Worm (Caenorhabditis elegans) whole organism, L1 larva: ENCODE measurements around the gene F53B3.6.

ENCODE experiments used
- C34B4.2 ChIP-seq: sonication (generic microtip); optimal IDR thresholded peaks from 2 replicates; lab custom pipeline; 2017; ENCODE audit warnings: mild to moderate bottlenecking, missing genetic modification characterization, missing compliant biosample characterization
- alr-1 ChIP-seq: fragments of 200-800 bp; sonication (Bioruptor generic); optimal IDR thresholded peaks from 2 replicates; lab custom pipeline; 2018; ENCODE audit warnings: borderline replicate concordance, mild to moderate bottlenecking, missing genetic modification characterization, missing compliant biosample characterization
- aly-2 ChIP-seq: fragments of 150-350 bp; optimal IDR thresholded peaks from 2 replicates; lab custom pipeline; 2014; ENCODE audit warnings: missing biosample characterization, missing genetic modification characterization
- ama-1 ChIP-seq: fragments of 150-350 bp; optimal IDR thresholded peaks from 2 replicates; lab custom pipeline; 2014
- blmp-1 ChIP-seq: fragments of 150-350 bp; optimal IDR thresholded peaks from 2 replicates; lab custom pipeline; 2014; ENCODE audit warnings: missing biosample characterization, missing genetic modification characterization
- ceh-8 ChIP-seq: fragments of 200-800 bp; sonication (Bioruptor generic); optimal IDR thresholded peaks from 2 replicates; lab custom pipeline; 2018; ENCODE audit warnings: mild to moderate bottlenecking, missing genetic modification characterization, moderate library complexity, missing compliant biosample characterization
- ceh-88 ChIP-seq: fragments of 200-800 bp; sonication (Bioruptor generic); IDR thresholded peaks from 2 replicates; pipeline ENCODE4 v1.3.6; 2022; ENCODE audit warnings: missing genetic modification characterization, missing compliant biosample characterization
- ceh-90 ChIP-seq: sonication (generic microtip); optimal IDR thresholded peaks from 2 replicates; lab custom pipeline; 2016; ENCODE audit warnings: missing genetic modification characterization, missing compliant biosample characterization
- ces-1 ChIP-seq: fragments of 150-350 bp; optimal IDR thresholded peaks from 2 replicates; lab custom pipeline; 2014; ENCODE audit warnings: missing biosample characterization, missing genetic modification reagents, missing genetic modification characterization
- dpl-1 ChIP-seq, 3 experiments: fragments of 150-350 bp in 2 of 3; sonication (generic microtip) in 1 of 3; optimal IDR thresholded peaks; 2 replicates each; lab custom pipeline; 2014 to 2017; ENCODE audit warnings: missing biosample characterization in 3 of 3, missing genetic modification characterization in 3 of 3, missing genetic modification reagents in 3 of 3
- dsc-1 ChIP-seq: sonication (generic microtip); optimal IDR thresholded peaks from 2 replicates; lab custom pipeline; 2016; ENCODE audit warnings: mild to moderate bottlenecking, missing genetic modification characterization, missing compliant biosample characterization
- efl-1 ChIP-seq, 4 experiments: fragments of 150-350 bp; optimal IDR thresholded peaks in 3 of 4; peaks in 1 of 4; 1 replicate in 1 of 4; 2 replicates in 3 of 4; lab custom pipeline; 2014; ENCODE audit warnings: missing biosample characterization in 2 of 4, missing genetic modification characterization in 2 of 4, missing genetic modification reagents in 2 of 4
- efl-3 ChIP-seq: fragments of 200-800 bp; sonication (Bioruptor generic); optimal IDR thresholded peaks from 2 replicates; lab custom pipeline; 2018; ENCODE audit warnings: mild to moderate bottlenecking, missing genetic modification characterization, missing compliant biosample characterization
- fkh-10 ChIP-seq: sonication (generic microtip); optimal IDR thresholded peaks from 2 replicates; lab custom pipeline; 2017; ENCODE audit warnings: missing biosample characterization, missing genetic modification reagents, missing genetic modification characterization
- grh-1 ChIP-seq: fragments of 200-800 bp; sonication (Bioruptor generic); IDR thresholded peaks from 2 replicates; pipeline ENCODE4 v1.3.6; 2022; ENCODE audit warnings: missing genetic modification reagents, missing genetic modification characterization, missing compliant biosample characterization
- hlh-17 ChIP-seq: fragments of 200-800 bp; sonication (Bioruptor generic); optimal IDR thresholded peaks from 2 replicates; lab custom pipeline; 2018; ENCODE audit warnings: missing genetic modification characterization, mild to moderate bottlenecking, missing compliant biosample characterization, moderate library complexity, borderline replicate concordance
- hlh-4 ChIP-seq: sonication (generic microtip); optimal IDR thresholded peaks from 2 replicates; lab custom pipeline; 2016; ENCODE audit warnings: mild to moderate bottlenecking, missing genetic modification characterization, missing compliant biosample characterization
- isw-1 ChIP-seq: fragments of 200-800 bp; sonication (Bioruptor generic); IDR thresholded peaks from 2 replicates; pipeline ENCODE4 v1.3.6; 2022; ENCODE audit warnings: missing genetic modification characterization, missing compliant biosample characterization
- lin-14 ChIP-seq: fragments of 200-800 bp; sonication (Bioruptor generic); optimal IDR thresholded peaks from 2 replicates; lab custom pipeline; 2018; ENCODE audit warnings: mild to moderate bottlenecking, missing genetic modification characterization, moderate library complexity, missing compliant biosample characterization
- lin-15B ChIP-seq: fragments of 150-350 bp; sonication (generic microtip); optimal IDR thresholded peaks from 3 replicates; lab custom pipeline; 2014; ENCODE audit warnings: missing biosample characterization, missing genetic modification characterization
- lin-35 ChIP-seq, 2 experiments: fragments of 150-350 bp; optimal IDR thresholded peaks; 2 replicates each; lab custom pipeline; 2014; ENCODE audit warnings: missing biosample characterization in 2 of 2, missing genetic modification characterization in 2 of 2, missing genetic modification reagents in 2 of 2
- lin-39 ChIP-seq: fragments of 150-350 bp; optimal IDR thresholded peaks from 2 replicates; lab custom pipeline; 2014; ENCODE audit warnings: missing biosample characterization, missing genetic modification reagents, missing genetic modification characterization
- lsy-2 ChIP-seq, 2 experiments: fragments of 150-350 bp; optimal IDR thresholded peaks; 2 replicates each; lab custom pipeline; 2014; ENCODE audit warnings: missing biosample characterization in 2 of 2, missing genetic modification characterization in 2 of 2
- mdl-1 ChIP-seq, 2 experiments: fragments of 150-350 bp; optimal IDR thresholded peaks; 2 replicates each; lab custom pipeline; 2014 to 2017; ENCODE audit warnings: missing biosample characterization in 2 of 2, missing genetic modification characterization in 2 of 2, inconsistent platforms in 1 of 2
- mep-1 ChIP-seq: fragments of 150-350 bp; optimal IDR thresholded peaks from 2 replicates; lab custom pipeline; 2014; ENCODE audit warnings: missing biosample characterization, missing genetic modification characterization
- nhr-19 ChIP-seq: fragments of 200-800 bp; sonication (Bioruptor generic); conservative IDR thresholded peaks from 2 replicates; pipeline ENCODE4 v1.3.6; 2022; ENCODE audit warnings: missing genetic modification characterization, missing compliant biosample characterization
- nhr-71 ChIP-seq: sonication (generic microtip); optimal IDR thresholded peaks from 2 replicates; lab custom pipeline; 2016; ENCODE audit warnings: mild to moderate bottlenecking, missing genetic modification characterization, moderate library complexity, missing compliant biosample characterization
- nhr-76 ChIP-seq: sonication (generic microtip); optimal IDR thresholded peaks from 2 replicates; lab custom pipeline; 2017; ENCODE audit warnings: missing biosample characterization, missing genetic modification characterization
- nhr-77 ChIP-seq: fragments of 150-350 bp; optimal IDR thresholded peaks from 2 replicates; lab custom pipeline; 2014; ENCODE audit warnings: missing biosample characterization, missing genetic modification characterization
- nhr-84 ChIP-seq: sonication (generic microtip); optimal IDR thresholded peaks from 2 replicates; lab custom pipeline; 2017; ENCODE audit warnings: missing biosample characterization, missing genetic modification characterization
- nhr-85 ChIP-seq: sonication (generic microtip); peaks from one replicate; lab custom pipeline; 2016; ENCODE audit warnings: missing genetic modification characterization, inconsistent platforms, missing compliant biosample characterization
- pax-3 ChIP-seq: fragments of 200-800 bp; sonication (Bioruptor generic); optimal IDR thresholded peaks from 2 replicates; lab custom pipeline; 2018; ENCODE audit warnings: mild to moderate bottlenecking, missing genetic modification characterization, moderate library complexity, missing compliant biosample characterization
- rnt-1 ChIP-seq: sonication (generic microtip); optimal IDR thresholded peaks from 2 replicates; lab custom pipeline; 2016; ENCODE audit warnings: mild to moderate bottlenecking, missing genetic modification characterization, moderate library complexity, missing compliant biosample characterization
- skn-1 ChIP-seq: fragments of 150-350 bp; optimal IDR thresholded peaks from 2 replicates; lab custom pipeline; 2014; ENCODE audit warnings: missing biosample characterization, missing genetic modification characterization
- sox-4 ChIP-seq: sonication (generic microtip); optimal IDR thresholded peaks from 2 replicates; lab custom pipeline; 2016; ENCODE audit warnings: missing genetic modification characterization, missing compliant biosample characterization
- swsn-7 ChIP-seq: sonication (generic microtip); optimal IDR thresholded peaks from 2 replicates; lab custom pipeline; 2016; ENCODE audit warnings: missing genetic modification characterization, missing compliant biosample characterization
- unc-130 ChIP-seq: fragments of 150-350 bp; optimal IDR thresholded peaks from 2 replicates; lab custom pipeline; 2017; ENCODE audit warnings: missing biosample characterization, missing genetic modification characterization, inconsistent platforms
- unc-30 ChIP-seq: sonication (generic microtip); optimal IDR thresholded peaks from 2 replicates; lab custom pipeline; 2017; ENCODE audit warnings: missing biosample characterization, missing genetic modification characterization
- unc-62 ChIP-seq: fragments of 150-350 bp; optimal IDR thresholded peaks from 2 replicates; lab custom pipeline; 2014; ENCODE audit warnings: missing biosample characterization, missing genetic modification reagents, missing genetic modification characterization
- unc-86 ChIP-seq: sonication (generic microtip); optimal IDR thresholded peaks from 2 replicates; lab custom pipeline; 2016; ENCODE audit warnings: missing genetic modification characterization, missing compliant biosample characterization
- xbp-1 ChIP-seq: sonication (generic microtip); optimal IDR thresholded peaks from 2 replicates; lab custom pipeline; 2016; ENCODE audit warnings: missing genetic modification characterization, missing compliant biosample characterization
- ztf-11 ChIP-seq, 2 experiments: sonication (generic microtip); optimal IDR thresholded peaks; 2 replicates each; lab custom pipeline; 2016 to 2017; ENCODE audit warnings: missing genetic modification characterization in 2 of 2, missing biosample characterization in 1 of 2, missing compliant biosample characterization in 1 of 2
- ztf-4 ChIP-seq: fragments of 150-350 bp; optimal IDR thresholded peaks from 2 replicates; lab custom pipeline; 2014; ENCODE audit warnings: missing biosample characterization, missing genetic modification characterization

Gene F53B3.6

ce11 chrX:2885318-2885908 lies 21.4 kb downstream of the F53B3.6 start, which contains the start of gene vang-1 (continued):
- TF ChIP-seq rnt-1 (tag; lab: Kevin White, UChicago) (no peak), C34B4.2 (tag; lab: Kevin White, UChicago) (no peak), unc-86 (no peak), ceh-8 (GFP tag; lab: Kevin White, UChicago) (no peak), ces-1 (no peak), nhr-76 (tag; lab: Kevin White, UChicago) (no peak), mdl-1 (tag; optimal IDR thresholded peaks at IDR 0.05; lab: Kevin White, UChicago) (no peak), unc-62 (GFP tag; lab: Kevin White, UChicago) (no peak), xbp-1 (tag; lab: Kevin White, UChicago) (no peak), skn-1 (tag; lab: Kevin White, UChicago) (peak; percentile 1), blmp-1 (peak; percentile 3), ztf-4 (tag; lab: Kevin White, UChicago) (no peak), efl-3 (no peak), sox-4 (tag; lab: Kevin White, UChicago) (no peak), efl-1 (optimal IDR thresholded peaks at IDR 0.05; lab: Kevin White, UChicago) (no peak), efl-1 (GFP tag; optimal IDR thresholded peaks at IDR 0.05 in 1 of 2; lab: Kevin White, UChicago) (peak in 1 of 2 experiments; percentile 81), alr-1 (no peak), ztf-11 (tag; optimal IDR thresholded peaks at IDR 0.05; lab: Kevin White, UChicago) (peak in 1 of 2 experiments; percentile 36), ceh-88 (GFP tag; lab: Robert Waterston, UW) (no peak), pax-3 (tag; lab: Kevin White, UChicago) (no peak), dsc-1 (tag; lab: Kevin White, UChicago) (peak; percentile 16), lin-14 (GFP tag; lab: Kevin White, UChicago) (peak; percentile 77), isw-1 (GFP tag; lab: Robert Waterston, UW) (no peak), unc-30 (tag; lab: Kevin White, UChicago) (no peak), unc-130 (tag; lab: Kevin White, UChicago) (no peak), lin-15B (tag; lab: Kevin White, UChicago) (no peak), grh-1 (no peak), dpl-1 (GFP tag; optimal IDR thresholded peaks at IDR 0.05; lab: Kevin White, UChicago) (no peak), mep-1 (peak; percentile 20), hlh-4 (tag; lab: Kevin White, UChicago) (no peak), swsn-7 (tag; lab: Kevin White, UChicago) (no peak), nhr-84 (tag; lab: Kevin White, UChicago) (no peak), nhr-85 (tag; lab: Kevin White, UChicago) (peak; percentile 52), fkh-10 (no peak), ceh-90 (tag; lab: Kevin White, UChicago) (no peak), nhr-77 (tag; lab: Kevin White, UChicago) (no peak), hlh-17 (GFP tag; lab: Kevin White, UChicago) (no peak), lin-39 (tag; lab: Kevin White, UChicago) (no peak)

ce11 chrX:2890041-2890650 lies 26.1 kb downstream of the F53B3.6 start:
- TF ChIP-seq mep-1 (peak; percentile 11), ama-1 (lab: Kevin White, UChicago) (peak; percentile 12), ztf-4 (tag; lab: Kevin White, UChicago) (peak; percentile 18), swsn-7 (tag; lab: Kevin White, UChicago) (no peak), aly-2 (tag; lab: Kevin White, UChicago) (no peak), nhr-71 (tag; lab: Kevin White, UChicago) (peak; percentile 2), nhr-19 (GFP tag; lab: Robert Waterston, UW) (0 out of 2 replicates have a peak, but pooled peaks have one; percentile 5), lsy-2 (tag; optimal IDR thresholded peaks at IDR 0.05; lab: Kevin White, UChicago) (peak in 1 of 2 experiments; percentile 1), lin-35 (GFP tag; optimal IDR thresholded peaks at IDR 0.05; lab: Kevin White, UChicago) (no peak), nhr-76 (tag; lab: Kevin White, UChicago) (no peak)
